Fruit fly (Drosophila melanogaster) whole organism, embryonic: ENCODE data around the gene Hrs.
A peak's percentile ranks its signal among the peaks of the same experiment; 100 is the strongest.

Source experiments
- Ada2b ChIP-seq: fragments of 200-800 bp; sonication (Bioruptor generic); IDR thresholded peaks from 2 replicates; pipeline ENCODE4 v1.3.6; 2022; ENCODE audit warnings: missing biosample characterization, missing genetic modification characterization
- Atf6 ChIP-seq: fragments of 200-800 bp; sonication (Bioruptor generic); IDR thresholded peaks from 2 replicates; pipeline ENCODE4 v1.3.6; 2022; ENCODE audit warnings: missing biosample characterization, missing genetic modification characterization
- Blimp-1 ChIP-seq: fragments of 200-800 bp; sonication (Bioruptor generic); optimal IDR thresholded peaks from 3 replicates; lab custom pipeline; 2018; ENCODE audit warnings: missing biosample characterization, missing genetic modification characterization, mild to moderate bottlenecking, moderate library complexity, missing genetic modification reagents
- CG11456 ChIP-seq: fragments of 200-800 bp; sonication (Bioruptor generic); IDR thresholded peaks from 3 replicates; pipeline ENCODE4 v1.3.6; 2022; ENCODE audit warnings: missing biosample characterization, missing genetic modification characterization
- CG12155 ChIP-seq: fragments of 200-800 bp; sonication (Bioruptor generic); optimal IDR thresholded peaks from 3 replicates; lab custom pipeline; 2016; ENCODE audit warnings: missing biosample characterization, missing genetic modification characterization
- CG14667 ChIP-seq: fragments of 200-800 bp; sonication (Bioruptor generic); IDR thresholded peaks from 2 replicates; pipeline ENCODE4 v1.3.6; 2022; ENCODE audit warnings: missing biosample characterization, missing genetic modification characterization
- CG15073 ChIP-seq: fragments of 200-800 bp; sonication (Bioruptor generic); optimal IDR thresholded peaks from 2 replicates; lab custom pipeline; 2016; ENCODE audit warnings: missing biosample characterization, missing genetic modification characterization
- CG1529 ChIP-seq: fragments of 200-800 bp; sonication (Bioruptor generic); optimal IDR thresholded peaks from 3 replicates; lab custom pipeline; 2018; ENCODE audit warnings: missing biosample characterization, missing genetic modification characterization
- CG15479 ChIP-seq: fragments of 200-800 bp; sonication (Bioruptor generic); optimal IDR thresholded peaks from 3 replicates; lab custom pipeline; 2019; ENCODE audit warnings: missing biosample characterization, mild to moderate bottlenecking, missing genetic modification characterization, moderate library complexity
- CG15514 ChIP-seq: fragments of 200-800 bp; sonication (Bioruptor generic); optimal IDR thresholded peaks from 3 replicates; lab custom pipeline; 2017; ENCODE audit warnings: missing biosample characterization, missing genetic modification characterization, mild to moderate bottlenecking, moderate library complexity, missing genetic modification reagents
- CG17186 ChIP-seq: fragments of 200-800 bp; sonication (Bioruptor generic); optimal IDR thresholded peaks from 3 replicates; lab custom pipeline; 2017; ENCODE audit warnings: missing biosample characterization, missing genetic modification reagents, missing genetic modification characterization
- CG17328 ChIP-seq: fragments of 200-800 bp; sonication (Bioruptor generic); IDR thresholded peaks from 2 replicates; pipeline ENCODE4 v1.3.6; 2022; ENCODE audit warnings: missing biosample characterization, missing genetic modification characterization
- CG31388 ChIP-seq: fragments of 200-800 bp; sonication (Bioruptor generic); optimal IDR thresholded peaks from 2 replicates; lab custom pipeline; 2016; ENCODE audit warnings: missing biosample characterization, missing genetic modification characterization
- CG3281 ChIP-seq: fragments of 200-800 bp; sonication (Bioruptor generic); optimal IDR thresholded peaks from 3 replicates; lab custom pipeline; 2017; ENCODE audit warnings: missing biosample characterization, mild to moderate bottlenecking, missing genetic modification characterization
- CG34422 ChIP-seq: fragments of 200-800 bp; sonication (Bioruptor generic); IDR thresholded peaks from 3 replicates; pipeline ENCODE4 v1.3.6; 2022; ENCODE audit warnings: missing biosample characterization, missing genetic modification characterization
- CG4707 ChIP-seq: fragments of 200-800 bp; sonication (Bioruptor generic); optimal IDR thresholded peaks from 2 replicates; lab custom pipeline; 2018; ENCODE audit warnings: missing biosample characterization, mild to moderate bottlenecking, missing genetic modification characterization, moderate library complexity
- CG6765 ChIP-seq: fragments of 200-800 bp; sonication (Bioruptor generic); optimal IDR thresholded peaks from 3 replicates; lab custom pipeline; 2017; ENCODE audit warnings: missing biosample characterization, mild to moderate bottlenecking, missing genetic modification characterization
- CG6791 ChIP-seq: fragments of 200-800 bp; sonication (Bioruptor generic); IDR thresholded peaks from 3 replicates; pipeline ENCODE4 v1.3.6; 2022; ENCODE audit warnings: missing biosample characterization, missing genetic modification characterization; ENCODE audit not compliant: partially characterized antibody
- CG7357 ChIP-seq: fragments of 200-800 bp; sonication (Bioruptor generic); IDR thresholded peaks from 3 replicates; pipeline ENCODE4 v1.3.6; 2022; ENCODE audit warnings: missing biosample characterization, missing genetic modification characterization
- CG8944 ChIP-seq: fragments of 200-800 bp; sonication (Bioruptor generic); optimal IDR thresholded peaks from 3 replicates; lab custom pipeline; 2016; ENCODE audit warnings: missing biosample characterization, missing genetic modification characterization
- Dfd ChIP-seq, 2 experiments: fragments of >200 bp; optimal IDR thresholded peaks; 2 replicates each; lab custom pipeline; 2017; ENCODE audit warnings: missing biosample characterization in 2 of 2, missing genetic modification characterization in 2 of 2
- E2f2 ChIP-seq: fragments of 200-800 bp; sonication (Bioruptor generic); IDR thresholded peaks from 2 replicates; pipeline ENCODE4 v1.3.6; 2022; ENCODE audit warnings: missing biosample characterization, missing genetic modification characterization
- HLHmδ ChIP-seq: fragments of 200-800 bp; sonication (Bioruptor generic); optimal IDR thresholded peaks from 2 replicates; lab custom pipeline; 2018; ENCODE audit warnings: missing biosample characterization, mild to moderate bottlenecking, missing genetic modification characterization, moderate library complexity
- MBD-R2 ChIP-seq: fragments of 200-800 bp; sonication (Bioruptor generic); IDR thresholded peaks from 2 replicates; pipeline ENCODE4 v1.3.6; 2022; ENCODE audit warnings: missing biosample characterization, missing genetic modification characterization
- MTF-1 ChIP-seq: fragments of 200-800 bp; sonication (Bioruptor generic); optimal IDR thresholded peaks from 2 replicates; lab custom pipeline; 2018; ENCODE audit warnings: missing biosample characterization, mild to moderate bottlenecking, missing genetic modification characterization, borderline replicate concordance
- Myb ChIP-seq: fragments of 200-800 bp; sonication (Bioruptor generic); optimal IDR thresholded peaks from 2 replicates; lab custom pipeline; 2016; ENCODE audit warnings: missing biosample characterization, missing genetic modification characterization
- Nf-YC ChIP-seq: fragments of 200-800 bp; optimal IDR thresholded peaks from 3 replicates; lab custom pipeline; 2019; ENCODE audit warnings: missing biosample characterization, mild to moderate bottlenecking, missing genetic modification characterization, moderate library complexity
- Poxn ChIP-seq: fragments of 200-800 bp; sonication (Bioruptor generic); IDR thresholded peaks from 2 replicates; pipeline ENCODE4 v1.3.6; 2022; ENCODE audit warnings: missing biosample characterization, missing genetic modification characterization
- Xbp1 ChIP-seq: fragments of 200-800 bp; sonication (Bioruptor generic); optimal IDR thresholded peaks from 3 replicates; lab custom pipeline; 2016; ENCODE audit warnings: missing biosample characterization, mild to moderate bottlenecking, missing genetic modification characterization
- Xrp1 ChIP-seq: fragments of 200-800 bp; sonication (Bioruptor generic); IDR thresholded peaks from 2 replicates; pipeline ENCODE4 v1.3.6; 2022; ENCODE audit warnings: missing biosample characterization, missing genetic modification characterization
- al ChIP-seq: fragments of 200-800 bp; sonication (Bioruptor generic); IDR thresholded peaks from 2 replicates; pipeline ENCODE4 v1.3.6; 2022; ENCODE audit warnings: missing biosample characterization, missing genetic modification characterization
- aop ChIP-seq: fragments of 200-800 bp; sonication (Bioruptor generic); IDR thresholded peaks from 2 replicates; pipeline ENCODE4 v1.3.6; 2022; ENCODE audit warnings: missing biosample characterization, missing genetic modification characterization
- bsh ChIP-seq, 2 experiments: fragments of 200-800 bp; sonication (Bioruptor generic); optimal IDR thresholded peaks; 2 replicates each; lab custom pipeline; 2017 to 2018; ENCODE audit warnings: mild to moderate bottlenecking in 2 of 2, missing biosample characterization in 2 of 2, missing genetic modification characterization in 2 of 2, moderate library complexity in 1 of 2
- da ChIP-seq: fragments of 200-800 bp; sonication (Bioruptor generic); optimal IDR thresholded peaks from 2 replicates; lab custom pipeline; 2016; ENCODE audit warnings: missing biosample characterization, missing genetic modification characterization
- disco-r ChIP-seq: fragments of 200-800 bp; sonication (Bioruptor generic); optimal IDR thresholded peaks from 2 replicates; lab custom pipeline; 2016; ENCODE audit warnings: missing biosample characterization, missing genetic modification characterization
- eve ChIP-seq, 2 experiments: fragments of >200 bp; optimal IDR thresholded peaks; 2 replicates each; lab custom pipeline; 2017; ENCODE audit warnings: missing biosample characterization in 2 of 2, missing genetic modification characterization in 2 of 2
- fru ChIP-seq: fragments of >200 bp; optimal IDR thresholded peaks from 2 replicates; lab custom pipeline; 2017
- gcm ChIP-seq: fragments of 200-800 bp; sonication (Bioruptor generic); optimal IDR thresholded peaks from 2 replicates; lab custom pipeline; 2019; ENCODE audit warnings: missing biosample characterization, mild to moderate bottlenecking, missing genetic modification characterization, moderate library complexity
- gt ChIP-seq: fragments of 200-800 bp; sonication (Bioruptor generic); IDR thresholded peaks from 2 replicates; pipeline ENCODE4 v1.3.6; 2022; ENCODE audit warnings: missing biosample characterization, missing genetic modification characterization
- jigr1 ChIP-seq: fragments of 200-800 bp; sonication (Bioruptor generic); IDR thresholded peaks from 3 replicates; pipeline ENCODE4 v1.3.6; 2022; ENCODE audit warnings: missing biosample characterization, missing genetic modification characterization
- jumu ChIP-seq: fragments of 200-800 bp; sonication (Bioruptor generic); optimal IDR thresholded peaks from 3 replicates; lab custom pipeline; 2016; ENCODE audit warnings: missing biosample characterization, missing genetic modification characterization
- lilli ChIP-seq: fragments of 200-800 bp; sonication (Bioruptor generic); optimal IDR thresholded peaks from 3 replicates; lab custom pipeline; 2016; ENCODE audit warnings: missing biosample characterization, missing genetic modification characterization
- lov ChIP-seq, 2 experiments: fragments of 200-800 bp in 1 of 2; fragments of >200 bp in 1 of 2; sonication (Bioruptor generic) in 1 of 2; IDR thresholded peaks in 1 of 2; optimal IDR thresholded peaks in 1 of 2; 2 replicates in 1 of 2; 3 replicates in 1 of 2; pipeline versions ENCODE4 v1.3.6 to Lab custom; 2017 to 2022; ENCODE audit warnings: missing biosample characterization in 1 of 2, missing genetic modification characterization in 1 of 2
- mam ChIP-seq: fragments of 200-800 bp; sonication (Bioruptor generic); optimal IDR thresholded peaks from 3 replicates; lab custom pipeline; 2016; ENCODE audit warnings: missing biosample characterization, missing genetic modification characterization
- phol ChIP-seq: fragments of 200-800 bp; sonication (Bioruptor generic); optimal IDR thresholded peaks from 3 replicates; lab custom pipeline; 2018; ENCODE audit warnings: missing biosample characterization, mild to moderate bottlenecking, missing genetic modification characterization, moderate library complexity
- pros ChIP-seq: fragments of 200-800 bp; sonication (Bioruptor generic); optimal IDR thresholded peaks from 3 replicates; lab custom pipeline; 2019; ENCODE audit warnings: missing biosample characterization, mild to moderate bottlenecking, missing genetic modification characterization, moderate library complexity
- psq ChIP-seq: fragments of 200-800 bp; sonication (Bioruptor generic); optimal IDR thresholded peaks from 2 replicates; lab custom pipeline; 2017; ENCODE audit warnings: missing biosample characterization, missing genetic modification characterization
- row ChIP-seq: fragments of 200-800 bp; sonication (Bioruptor generic); IDR thresholded peaks from 3 replicates; pipeline ENCODE4 v1.3.6; 2022; ENCODE audit warnings: missing biosample characterization, missing genetic modification characterization
- schlank ChIP-seq: fragments of 200-800 bp; sonication (Bioruptor generic); optimal IDR thresholded peaks from 2 replicates; lab custom pipeline; 2018; ENCODE audit warnings: missing biosample characterization, mild to moderate bottlenecking, missing genetic modification characterization
- sob ChIP-seq: fragments of 200-800 bp; sonication (Bioruptor generic); IDR thresholded peaks from 2 replicates; pipeline ENCODE4 v1.3.6; 2022; ENCODE audit warnings: missing biosample characterization, missing genetic modification characterization
- twi ChIP-seq: fragments of 200-800 bp; optimal IDR thresholded peaks from 2 replicates; lab custom pipeline; 2019; ENCODE audit warnings: missing biosample characterization, mild to moderate bottlenecking, missing genetic modification characterization, moderate library complexity
- wor ChIP-seq: fragments of 200-800 bp; sonication (Bioruptor generic); IDR thresholded peaks from 2 replicates; pipeline ENCODE4 v1.3.6; 2022; ENCODE audit warnings: missing biosample characterization, missing genetic modification characterization

Hrs gene

DNA sequence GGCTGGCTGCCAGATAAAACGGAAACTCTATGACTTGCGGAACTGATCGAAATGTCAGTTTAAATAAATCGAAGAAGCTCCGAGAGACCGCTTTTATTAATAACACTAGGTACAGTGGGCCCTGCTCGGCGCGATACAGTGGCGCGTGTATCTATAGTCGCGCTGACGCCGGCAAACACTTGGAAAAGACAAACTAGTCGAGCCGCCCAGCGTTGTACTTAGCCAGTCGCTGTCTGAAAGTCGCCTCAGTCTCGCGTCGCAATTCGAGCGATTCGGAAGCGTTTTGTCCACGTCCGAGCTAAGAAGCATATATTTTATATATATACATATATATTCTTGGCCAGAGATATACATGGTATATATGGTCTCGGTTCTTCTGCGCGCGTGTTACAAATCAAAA is 9.9 kb upstream of the Hrs start (continued):
- peak; percentile 9 for TF ChIP-seq Blimp-1 (GFP tag; lab: Kevin White, UChicago)
- TF ChIP-seq CG15479 (GFP tag; lab: Kevin White, UChicago), result no peak
- TF ChIP-seq lilli (GFP tag; lab: Kevin White, UChicago), result peak; percentile 42
- no peak for TF ChIP-seq Nf-YC
- TF ChIP-seq mam, result peak; percentile 45
- TF ChIP-seq fru (lab: Kevin White, UChicago), result no peak
- TF ChIP-seq CG14667, result peak; percentile 44; the same call in 1 of the 2 replicates
- no peak for TF ChIP-seq CG12155
- peak; percentile 73 for TF ChIP-seq row (GFP tag; lab: Robert Waterston, UW)
- no peak for TF ChIP-seq CG8944 (GFP tag; lab: Kevin White, UChicago)
- no peak for TF ChIP-seq wor
- TF ChIP-seq Atf6 (GFP tag; lab: Robert Waterston, UW), result no peak
- no peak for TF ChIP-seq jigr1 (GFP tag; lab: Robert Waterston, UW)
- TF ChIP-seq CG3281 (GFP tag; lab: Kevin White, UChicago), result peak; percentile 59
- no peak for TF ChIP-seq HLHmδ (GFP tag; lab: Kevin White, UChicago)
- TF ChIP-seq Myb (GFP tag; lab: Kevin White, UChicago), result no peak
- TF ChIP-seq sob (GFP tag; lab: Robert Waterston, UW), result peak; percentile 53; the same call in 1 of the 2 replicates
- no peak for TF ChIP-seq psq
- no peak for TF ChIP-seq Ada2b
- no peak for TF ChIP-seq eve (GFP tag; optimal IDR thresholded peaks at IDR 0.05; lab: Kevin White, UChicago)
- no peak for TF ChIP-seq gt (GFP tag; lab: Robert Waterston, UW)
- no peak for TF ChIP-seq Poxn (GFP tag; lab: Robert Waterston, UW)
- TF ChIP-seq CG6765 (GFP tag; lab: Kevin White, UChicago), result peak; percentile 49
- no peak for TF ChIP-seq CG6791 (GFP tag; lab: Robert Waterston, UW)
- peak; percentile 49 for TF ChIP-seq MTF-1
- no peak for TF ChIP-seq da
- TF ChIP-seq Xbp1, result peak; percentile 46
- TF ChIP-seq al, result peak; percentile 60
- peak; percentile 83 for TF ChIP-seq CG11456 (GFP tag; lab: Robert Waterston, UW)
- no peak for TF ChIP-seq CG17186 (GFP tag; lab: Kevin White, UChicago)
- TF ChIP-seq MBD-R2 (GFP tag; lab: Robert Waterston, UW), result peak; percentile 7; the same call in 1 of the 2 replicates
- TF ChIP-seq CG1529, result no peak
- TF ChIP-seq twi (tag; lab: Kevin White, UChicago), result no peak
- TF ChIP-seq schlank, result peak; percentile 15
- TF ChIP-seq CG4707 (GFP tag; lab: Kevin White, UChicago), result no peak
- TF ChIP-seq Dfd (GFP tag; optimal IDR thresholded peaks at IDR 0.05; lab: Kevin White, UChicago), result no peak
- peak; percentile 22 for TF ChIP-seq jumu (GFP tag; lab: Kevin White, UChicago)
- TF ChIP-seq CG15073 (GFP tag; lab: Kevin White, UChicago), result no peak
- no peak for TF ChIP-seq gcm (GFP tag; lab: Kevin White, UChicago)
- TF ChIP-seq CG34422 (GFP tag; lab: Robert Waterston, UW), result peak; percentile 56; the same call in 2 of the 3 replicates
- TF ChIP-seq bsh (GFP tag; optimal IDR thresholded peaks at IDR 0.05; lab: Kevin White, UChicago), result no peak
- 0 out of 2 replicates have a peak, but pooled peaks have one; percentile 29 for TF ChIP-seq Xrp1 (GFP tag; lab: Robert Waterston, UW)
- no peak for TF ChIP-seq CG31388 (GFP tag; lab: Kevin White, UChicago)
- TF ChIP-seq aop, result no peak
- no peak for TF ChIP-seq pros (GFP tag; lab: Kevin White, UChicago)
- no peak for TF ChIP-seq phol (tag; lab: Kevin White, UChicago)
- TF ChIP-seq E2f2 (GFP tag; lab: Robert Waterston, UW), result no peak; the same call in 1 of the 2 replicates
- TF ChIP-seq CG7357 (GFP tag; lab: Robert Waterston, UW), result no peak
- TF ChIP-seq lov (optimal IDR thresholded peaks at IDR 0.05; lab: Kevin White, UChicago), result no peak
- no peak for TF ChIP-seq lov (GFP tag; IDR thresholded peaks at IDR 0.05; lab: Robert Waterston, UW)
- TF ChIP-seq CG17328 (GFP tag; lab: Robert Waterston, UW), result no peak
- peak; percentile 48 for TF ChIP-seq CG15514 (GFP tag; lab: Kevin White, UChicago)
- no peak for TF ChIP-seq disco-r (GFP tag; lab: Kevin White, UChicago)
